Worm (Caenorhabditis elegans) whole organism, midembryonic: ENCODE data around the gene lgc-33.

Experiments used
- T22C8.4 ChIP-seq: fragments of 200-800 bp; sonication (Bioruptor generic); IDR thresholded peaks from 2 replicates; pipeline ENCODE4 v1.3.6; 2022; ENCODE audit warnings: missing genetic modification characterization, missing compliant biosample characterization
- cog-1 ChIP-seq: sonication (generic microtip); optimal IDR thresholded peaks from 2 replicates; lab custom pipeline; 2016; ENCODE audit warnings: missing genetic modification characterization, missing compliant biosample characterization
- flt-1 ChIP-seq: fragments of 200-800 bp; sonication (Bioruptor generic); IDR thresholded peaks from 2 replicates; pipeline ENCODE4 v1.3.6; 2022; ENCODE audit warnings: missing genetic modification characterization, missing compliant biosample characterization
- klf-2 ChIP-seq: fragments of 200-800 bp; sonication (Bioruptor generic); conservative IDR thresholded peaks from 2 replicates; pipeline ENCODE4 v1.3.6; 2022; ENCODE audit warnings: missing genetic modification reagents, missing genetic modification characterization, missing compliant biosample characterization
- med-1 ChIP-seq: sonication (generic microtip); optimal IDR thresholded peaks from 2 replicates; lab custom pipeline; 2017; ENCODE audit warnings: missing genetic modification characterization, mild to moderate bottlenecking, missing compliant biosample characterization, antibody characterized with exemption, missing genetic modification reagents; ENCODE audit not compliant: insufficient read depth
- ref-1 ChIP-seq: fragments of 200-800 bp; sonication (Bioruptor generic); conservative IDR thresholded peaks from 2 replicates; pipeline ENCODE4 v1.3.6; 2022; ENCODE audit warnings: missing genetic modification reagents, missing genetic modification characterization, missing compliant biosample characterization
- tab-1 ChIP-seq: fragments of 200-800 bp; sonication (Bioruptor generic); IDR thresholded peaks from 2 replicates; pipeline ENCODE4 v1.3.6; 2022; ENCODE audit warnings: missing genetic modification characterization, missing compliant biosample characterization
- ztf-23 ChIP-seq: fragments of 200-800 bp; sonication (Bioruptor generic); IDR thresholded peaks from 2 replicates; pipeline ENCODE4 v1.3.6; 2022; ENCODE audit warnings: missing genetic modification reagents, missing genetic modification characterization, missing compliant biosample characterization
- ztf-29 ChIP-seq: fragments of 200-800 bp; sonication (Bioruptor generic); IDR thresholded peaks from 2 replicates; pipeline ENCODE4 v1.3.6; 2022; ENCODE audit warnings: missing genetic modification reagents, missing genetic modification characterization, missing compliant biosample characterization

lgc-33 gene

ce11 chrIV:845198-845597 lies at the start of gene lgc-33:
lgc-33 (plus strand) TSS chrIV:845498.
- TF ChIP-seq klf-2 (GFP tag; lab: Robert Waterston, UW) = no peak
- no peak for TF ChIP-seq tab-1 (GFP tag; lab: Robert Waterston, UW)
- no peak for TF ChIP-seq ref-1 (GFP tag; lab: Robert Waterston, UW)
- no peak for TF ChIP-seq flt-1 (GFP tag; lab: Robert Waterston, UW)
- no peak for TF ChIP-seq med-1 (GFP tag; lab: Kevin White, UChicago)
- no peak for TF ChIP-seq ztf-23 (GFP tag; lab: Robert Waterston, UW)
- TF ChIP-seq cog-1 (tag; lab: Kevin White, UChicago) = no peak
- no peak for TF ChIP-seq ztf-29 (GFP tag; lab: Robert Waterston, UW)
- no peak for TF ChIP-seq T22C8.4

ce11 chrIV:796521-797073 lies 48.7 kb upstream of the lgc-33 start, which contains the start of the genes F56B3.11 and ech-5:
F56B3.11 (minus strand) TSS chrIV:796571.
ech-5 (plus strand) TSS chrIV:797023.
- TF ChIP-seq ztf-29 (GFP tag; lab: Robert Waterston, UW) (no peak; the same call in 1 of the 2 replicates), med-1 (GFP tag; lab: Kevin White, UChicago) (no peak), flt-1 (GFP tag; lab: Robert Waterston, UW) (peak; percentile 44; the same call in 1 of the 2 replicates), T22C8.4 (no peak), klf-2 (GFP tag; lab: Robert Waterston, UW) (peak; percentile 81), ref-1 (GFP tag; lab: Robert Waterston, UW) (no peak), tab-1 (GFP tag; lab: Robert Waterston, UW) (no peak), ztf-23 (GFP tag; lab: Robert Waterston, UW) (peak; percentile 79), cog-1 (tag; lab: Kevin White, UChicago) (peak; percentile 87)

ce11 chrIV:800518-800917 lies 44.8 kb upstream of the lgc-33 start, which contains the start of gene mrpl-46:
mrpl-46 (plus strand) TSS chrIV:800818.
- TF ChIP-seq flt-1 (GFP tag; lab: Robert Waterston, UW) = no peak
- no peak for TF ChIP-seq T22C8.4
- no peak for TF ChIP-seq med-1 (GFP tag; lab: Kevin White, UChicago)

DNA sequence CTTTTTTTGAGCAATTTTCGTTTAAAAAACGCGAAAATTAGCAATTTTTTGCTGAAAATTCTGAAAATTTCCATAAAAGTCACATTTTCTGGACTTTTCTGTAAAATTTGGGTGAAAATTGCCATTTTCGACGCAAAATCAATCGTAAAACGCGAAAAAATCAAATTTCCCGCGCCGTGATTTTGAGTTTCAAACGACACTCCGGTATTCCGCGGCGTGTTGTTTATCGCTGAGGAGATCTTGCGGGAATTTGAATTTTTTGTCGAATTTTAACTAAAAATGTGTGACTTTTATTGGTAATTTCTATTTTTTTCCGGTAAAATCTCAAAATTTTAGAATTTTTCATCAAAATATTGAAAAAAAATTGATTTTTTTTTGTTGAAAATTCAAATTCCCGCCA lies 44.1 kb upstream of the lgc-33 start:
- TF ChIP-seq med-1 (GFP tag; lab: Kevin White, UChicago) = no peak
- no peak for TF ChIP-seq ztf-23 (GFP tag; lab: Robert Waterston, UW)
- TF ChIP-seq cog-1 (tag; lab: Kevin White, UChicago) = no peak
- no peak for TF ChIP-seq tab-1 (GFP tag; lab: Robert Waterston, UW)
- TF ChIP-seq T22C8.4 = no peak
- no peak for TF ChIP-seq ref-1 (GFP tag; lab: Robert Waterston, UW)

ce11 chrIV:804802-805201 lies 40.5 kb upstream of the lgc-33 start, which contains the start of gene Y55F3BL.4:
Y55F3BL.4 (plus strand) TSS chrIV:805102.
- no peak for TF ChIP-seq T22C8.4
- TF ChIP-seq klf-2 (GFP tag; lab: Robert Waterston, UW) = no peak
- no peak for TF ChIP-seq ref-1 (GFP tag; lab: Robert Waterston, UW)
- TF ChIP-seq ztf-29 (GFP tag; lab: Robert Waterston, UW) = no peak
- no peak for TF ChIP-seq ztf-23 (GFP tag; lab: Robert Waterston, UW)
- no peak for TF ChIP-seq tab-1 (GFP tag; lab: Robert Waterston, UW)
- TF ChIP-seq flt-1 (GFP tag; lab: Robert Waterston, UW) = no peak

DNA sequence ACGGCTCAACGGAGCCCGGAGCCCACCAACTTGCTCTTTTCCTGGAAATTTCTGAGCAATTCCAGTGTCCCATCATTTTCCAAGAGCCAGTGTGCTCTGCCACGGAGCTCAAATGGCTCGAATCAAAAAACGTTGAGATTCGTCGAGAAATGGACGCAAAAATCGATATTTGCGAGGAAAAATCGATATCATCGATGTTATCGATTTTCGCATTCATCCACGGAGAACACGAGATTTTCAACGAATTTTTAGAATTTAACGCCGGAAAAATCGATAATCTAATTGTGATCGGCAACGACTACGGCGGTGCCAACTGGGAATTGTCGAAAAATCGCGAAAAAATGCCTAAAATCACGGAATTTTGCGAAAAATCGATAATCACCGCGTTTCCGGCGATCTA lies 39.6 kb upstream of the lgc-33 start:
- peak; percentile 59 for TF ChIP-seq T22C8.4
- TF ChIP-seq tab-1 (GFP tag; lab: Robert Waterston, UW) = no peak

DNA sequence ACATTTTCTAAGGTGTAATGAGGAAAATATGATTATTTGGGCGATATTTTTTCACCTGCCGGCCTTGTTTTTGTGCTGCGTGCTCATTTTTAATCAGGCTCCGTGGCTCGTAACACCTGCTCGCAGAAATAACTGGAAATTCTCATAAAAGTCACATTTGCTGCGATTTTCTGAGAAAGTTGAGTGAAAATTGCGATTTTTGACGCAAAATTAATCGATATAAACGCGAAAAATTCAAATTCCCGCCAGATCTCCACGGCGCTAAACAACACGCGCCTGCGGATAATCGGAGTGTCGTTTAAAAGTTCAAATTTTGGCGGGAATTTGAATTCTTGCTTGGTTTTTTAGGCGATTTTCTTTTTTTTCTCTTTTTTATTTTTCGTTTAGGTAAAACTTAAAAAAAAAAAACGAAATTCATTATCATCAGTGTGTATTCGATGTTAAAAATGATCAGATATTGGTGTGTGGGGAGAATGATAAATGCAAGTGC lies 38.2 kb upstream of the lgc-33 start, which contains the start of gene Y55F3BL.6:
Gene Y55F3BL.6 (minus strand): TSS at position 51 of the 490 bp plus-strand sequence.
- TF ChIP-seq flt-1 (GFP tag; lab: Robert Waterston, UW) (no peak), cog-1 (tag; lab: Kevin White, UChicago) (no peak), ref-1 (GFP tag; lab: Robert Waterston, UW) (no peak), ztf-29 (GFP tag; lab: Robert Waterston, UW) (no peak), klf-2 (GFP tag; lab: Robert Waterston, UW) (no peak), ztf-23 (GFP tag; lab: Robert Waterston, UW) (no peak), tab-1 (GFP tag; lab: Robert Waterston, UW) (no peak), med-1 (GFP tag; lab: Kevin White, UChicago) (no peak), T22C8.4 (no peak)

- TF ChIP-seq klf-2 (GFP tag; lab: Robert Waterston, UW) (peak; percentile 59; the same call in 1 of the 2 replicates), ztf-23 (GFP tag; lab: Robert Waterston, UW) (peak; percentile 74), flt-1 (GFP tag; lab: Robert Waterston, UW) (peak; percentile 71; the same call in 1 of the 2 replicates), tab-1 (GFP tag; lab: Robert Waterston, UW) (0 out of 2 replicates have a peak, but pooled peaks have one; percentile 65)
Measured at ce11 chrIV:813341-813740, 32.0 kb upstream of the lgc-33 start.

ce11 chrIV:817879-818278 lies 27.4 kb upstream of the lgc-33 start:
- TF ChIP-seq flt-1 (GFP tag; lab: Robert Waterston, UW) = no peak
- TF ChIP-seq klf-2 (GFP tag; lab: Robert Waterston, UW) = no peak
- no peak for TF ChIP-seq tab-1 (GFP tag; lab: Robert Waterston, UW)
- TF ChIP-seq med-1 (GFP tag; lab: Kevin White, UChicago) = no peak
- no peak for TF ChIP-seq ztf-29 (GFP tag; lab: Robert Waterston, UW)
- no peak for TF ChIP-seq ref-1 (GFP tag; lab: Robert Waterston, UW)
- TF ChIP-seq cog-1 (tag; lab: Kevin White, UChicago) = no peak
- TF ChIP-seq T22C8.4 = no peak
- no peak for TF ChIP-seq ztf-23 (GFP tag; lab: Robert Waterston, UW)
